Fruit fly (Drosophila melanogaster) whole organism, embryonic: ENCODE measurements around the gene bbg.
A peak's percentile ranks its signal among the peaks of the same experiment; 100 is the strongest.

Experiments used
- ATbp ChIP-seq: fragments of 200-800 bp; sonication (Bioruptor generic); optimal IDR thresholded peaks from 2 replicates; lab custom pipeline; 2017; ENCODE audit warnings: missing biosample characterization, mild to moderate bottlenecking, missing genetic modification characterization, missing genetic modification reagents
- Atf3 ChIP-seq: fragments of 200-800 bp; sonication (Bioruptor generic); optimal IDR thresholded peaks from 3 replicates; lab custom pipeline; 2016; ENCODE audit warnings: missing biosample characterization, missing genetic modification characterization
- CG11085 ChIP-seq: fragments of 200-800 bp; sonication (Bioruptor generic); IDR thresholded peaks from 2 replicates; pipeline ENCODE4 v1.3.6; 2022; ENCODE audit warnings: missing biosample characterization, missing genetic modification characterization
- CG11504 ChIP-seq: fragments of 200-800 bp; sonication (Bioruptor generic); optimal IDR thresholded peaks from 3 replicates; lab custom pipeline; 2019; ENCODE audit warnings: missing biosample characterization, mild to moderate bottlenecking, missing genetic modification characterization, moderate library complexity
- CG14710 ChIP-seq: fragments of 200-800 bp; sonication (Bioruptor generic); optimal IDR thresholded peaks from 3 replicates; lab custom pipeline; 2019; ENCODE audit warnings: missing biosample characterization, mild to moderate bottlenecking, missing genetic modification characterization, moderate library complexity
- CG16813 ChIP-seq: fragments of 200-800 bp; sonication (Bioruptor generic); IDR thresholded peaks from 3 replicates; pipeline ENCODE4 v1.3.6; 2022; ENCODE audit warnings: missing biosample characterization, missing genetic modification characterization; ENCODE audit not compliant: partially characterized antibody
- CG16863 ChIP-seq: fragments of 200-800 bp; sonication (Bioruptor generic); optimal IDR thresholded peaks from 3 replicates; lab custom pipeline; 2016; ENCODE audit warnings: missing biosample characterization, missing genetic modification characterization
- CG17361 ChIP-seq: fragments of 200-800 bp; sonication (Bioruptor generic); IDR thresholded peaks from 3 replicates; pipeline ENCODE4 v1.3.6; 2022; ENCODE audit warnings: missing biosample characterization, missing genetic modification characterization
- CG18262 ChIP-seq: fragments of 200-800 bp; optimal IDR thresholded peaks from 3 replicates; lab custom pipeline; 2019; ENCODE audit warnings: missing biosample characterization, mild to moderate bottlenecking, missing genetic modification characterization, moderate library complexity
- CG2202 ChIP-seq: fragments of 200-800 bp; sonication (Bioruptor generic); optimal IDR thresholded peaks from 2 replicates; lab custom pipeline; 2018; ENCODE audit warnings: missing biosample characterization, mild to moderate bottlenecking, missing genetic modification characterization
- CG2712 ChIP-seq: fragments of 200-800 bp; optimal IDR thresholded peaks from 3 replicates; lab custom pipeline; 2019; ENCODE audit warnings: missing biosample characterization, mild to moderate bottlenecking, missing genetic modification characterization, moderate library complexity
- CG31441 ChIP-seq: fragments of 200-800 bp; sonication (Bioruptor generic); IDR thresholded peaks from 2 replicates; pipeline ENCODE4 v1.3.6; 2022; ENCODE audit warnings: missing biosample characterization, missing genetic modification characterization
- CG34422 ChIP-seq: fragments of 200-800 bp; sonication (Bioruptor generic); IDR thresholded peaks from 3 replicates; pipeline ENCODE4 v1.3.6; 2022; ENCODE audit warnings: missing biosample characterization, missing genetic modification characterization
- CG42726 ChIP-seq: fragments of 200-800 bp; sonication (Bioruptor generic); IDR thresholded peaks from 2 replicates; pipeline ENCODE4 v1.3.6; 2022; ENCODE audit warnings: missing biosample characterization, missing genetic modification characterization; ENCODE audit not compliant: partially characterized antibody
- CG5180 ChIP-seq: fragments of 200-800 bp; sonication (Bioruptor generic); optimal IDR thresholded peaks from 3 replicates; lab custom pipeline; 2017; ENCODE audit warnings: missing biosample characterization, missing genetic modification characterization, mild to moderate bottlenecking, moderate library complexity, missing genetic modification reagents
- D19A ChIP-seq: fragments of 200-800 bp; optimal IDR thresholded peaks from 3 replicates; lab custom pipeline; 2019; ENCODE audit warnings: missing biosample characterization, mild to moderate bottlenecking, missing genetic modification characterization, moderate library complexity
- Hey ChIP-seq: fragments of 200-800 bp; sonication (Bioruptor generic); optimal IDR thresholded peaks from 3 replicates; lab custom pipeline; 2018; ENCODE audit warnings: missing biosample characterization, mild to moderate bottlenecking, missing genetic modification characterization
- MTF-1 ChIP-seq: fragments of 200-800 bp; sonication (Bioruptor generic); optimal IDR thresholded peaks from 2 replicates; lab custom pipeline; 2018; ENCODE audit warnings: missing biosample characterization, mild to moderate bottlenecking, missing genetic modification characterization, borderline replicate concordance
- Max ChIP-seq: fragments of 200-800 bp; sonication (Bioruptor generic); optimal IDR thresholded peaks from 2 replicates; lab custom pipeline; 2016; ENCODE audit warnings: missing biosample characterization, mild to moderate bottlenecking, missing genetic modification characterization
- Oaz ChIP-seq: fragments of 200-800 bp; sonication (Bioruptor generic); IDR thresholded peaks from 2 replicates; pipeline ENCODE4 v1.3.6; 2022; ENCODE audit warnings: missing biosample characterization, missing genetic modification characterization
- Sox100B ChIP-seq: fragments of 200-800 bp; sonication (Bioruptor generic); optimal IDR thresholded peaks from 3 replicates; lab custom pipeline; 2018; ENCODE audit warnings: missing biosample characterization, mild to moderate bottlenecking, missing genetic modification characterization
- Sry-β ChIP-seq: fragments of 200-800 bp; sonication (Bioruptor generic); optimal IDR thresholded peaks from 2 replicates; lab custom pipeline; 2018; ENCODE audit warnings: missing biosample characterization, mild to moderate bottlenecking, missing genetic modification characterization, moderate library complexity
- croc ChIP-seq: fragments of 200-800 bp; sonication (Bioruptor generic); conservative IDR thresholded peaks from 3 replicates; pipeline ENCODE4 v1.3.6; 2022; ENCODE audit warnings: missing biosample characterization, missing genetic modification characterization
- crol ChIP-seq: fragments of 200-800 bp; sonication (Bioruptor generic); IDR thresholded peaks from 2 replicates; pipeline ENCODE4 v1.3.6; 2022; ENCODE audit warnings: missing biosample characterization, missing genetic modification characterization
- dmrt99B ChIP-seq: fragments of 200-800 bp; sonication (Bioruptor generic); optimal IDR thresholded peaks from 2 replicates; lab custom pipeline; 2018; ENCODE audit warnings: missing biosample characterization, mild to moderate bottlenecking, missing genetic modification characterization, moderate library complexity
- gem ChIP-seq: fragments of 200-800 bp; sonication (Bioruptor generic); optimal IDR thresholded peaks from 2 replicates; lab custom pipeline; 2019; ENCODE audit warnings: missing biosample characterization, mild to moderate bottlenecking, missing genetic modification characterization, moderate library complexity
- inv ChIP-seq: fragments of 200-800 bp; sonication (Bioruptor generic); IDR thresholded peaks from 2 replicates; pipeline ENCODE4 v1.3.6; 2022; ENCODE audit warnings: missing biosample characterization, missing genetic modification characterization; ENCODE audit not compliant: partially characterized antibody
- lab ChIP-seq: fragments of 200-800 bp; sonication (Bioruptor generic); optimal IDR thresholded peaks from 3 replicates; lab custom pipeline; 2017; ENCODE audit warnings: missing biosample characterization, missing genetic modification characterization, mild to moderate bottlenecking, moderate library complexity, missing genetic modification reagents
- nmo ChIP-seq: fragments of 200-800 bp; sonication (Bioruptor generic); optimal IDR thresholded peaks from 2 replicates; lab custom pipeline; 2018; ENCODE audit warnings: missing biosample characterization, mild to moderate bottlenecking, missing genetic modification characterization, moderate library complexity
- nom ChIP-seq: fragments of 200-800 bp; sonication (Bioruptor generic); optimal IDR thresholded peaks from 2 replicates; lab custom pipeline; 2017; ENCODE audit warnings: missing biosample characterization, missing genetic modification characterization, mild to moderate bottlenecking, moderate library complexity, missing genetic modification reagents
- oc ChIP-seq: fragments of 200-800 bp; sonication (Bioruptor generic); optimal IDR thresholded peaks from 2 replicates; lab custom pipeline; 2018; ENCODE audit warnings: missing biosample characterization, mild to moderate bottlenecking, missing genetic modification characterization, moderate library complexity
- ranshi ChIP-seq: fragments of 200-800 bp; sonication (Bioruptor generic); IDR thresholded peaks from 2 replicates; pipeline ENCODE4 v1.3.6; 2022; ENCODE audit warnings: missing biosample characterization, missing genetic modification characterization
- row ChIP-seq: fragments of 200-800 bp; sonication (Bioruptor generic); IDR thresholded peaks from 3 replicates; pipeline ENCODE4 v1.3.6; 2022; ENCODE audit warnings: missing biosample characterization, missing genetic modification characterization
- run ChIP-seq: fragments of 200-800 bp; sonication (Bioruptor generic); optimal IDR thresholded peaks from 3 replicates; lab custom pipeline; 2018; ENCODE audit warnings: missing biosample characterization, mild to moderate bottlenecking, missing genetic modification characterization
- ttk ChIP-seq: fragments of 200-800 bp; sonication (Bioruptor generic); IDR thresholded peaks from 2 replicates; pipeline ENCODE4 v2.1.2; 2022; ENCODE audit warnings: missing biosample characterization, missing genetic modification characterization

Gene bbg

DNA sequence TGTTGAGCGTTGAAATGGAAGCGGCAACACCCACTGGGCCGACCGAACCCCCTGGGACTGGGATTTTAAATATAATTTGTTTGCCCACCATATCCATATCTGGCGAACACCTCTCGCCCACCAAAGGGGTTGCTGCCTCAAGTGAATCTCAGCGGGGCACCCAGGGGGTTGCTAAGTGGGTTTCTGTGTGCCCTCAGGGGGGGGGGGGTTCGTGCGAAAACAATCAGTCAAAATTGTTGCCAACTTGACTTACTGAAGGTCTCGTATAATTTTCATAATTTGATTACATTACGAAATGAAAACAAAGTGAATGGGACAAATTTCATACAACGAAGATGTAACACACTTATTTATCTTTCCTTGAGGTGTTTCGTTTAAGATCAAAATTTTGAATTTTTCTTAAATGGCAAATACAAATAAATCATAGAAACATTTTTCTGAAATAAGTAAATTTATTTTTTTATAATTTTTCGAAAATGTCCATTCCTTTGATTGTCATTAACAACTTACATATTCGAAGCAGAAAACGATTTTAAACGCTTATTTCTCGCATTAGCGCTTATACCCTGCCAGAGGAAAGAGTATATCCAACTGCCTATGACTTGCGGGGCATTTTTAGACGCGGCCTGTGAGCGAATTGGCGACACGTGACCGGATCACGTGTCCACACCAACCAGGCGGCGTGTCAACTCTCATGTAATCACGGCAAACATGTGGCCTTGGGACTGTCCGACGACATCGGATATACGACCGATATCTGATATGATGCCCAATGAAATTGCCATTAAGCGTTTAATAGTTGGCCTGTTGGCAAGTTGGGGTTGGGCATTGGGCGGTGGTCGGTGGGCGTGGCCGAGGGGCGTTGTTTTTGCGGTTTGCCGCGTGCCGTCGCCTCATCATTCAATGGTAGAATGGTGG, 33.8 kb upstream of the bbg start:
- TF ChIP-seq CG2712 (tag; lab: Kevin White, UChicago) (peak; percentile 30), CG14710 (tag; lab: Kevin White, UChicago) (peak; percentile 7), run (tag; lab: Kevin White, UChicago) (peak; percentile 18), CG5180 (GFP tag; lab: Kevin White, UChicago) (no peak), Max (GFP tag; lab: Kevin White, UChicago) (no peak), CG31441 (0 out of 2 replicates have a peak, but pooled peaks have one; percentile 33), croc (GFP tag; lab: Robert Waterston, UW) (no peak), CG18262 (tag; lab: Kevin White, UChicago) (peak; percentile 13), CG2202 (no peak), CG16813 (GFP tag; lab: Robert Waterston, UW) (no peak), nmo (GFP tag; lab: Kevin White, UChicago) (peak; percentile 2), CG17361 (GFP tag; lab: Robert Waterston, UW) (peak; percentile 38; the same call in 1 of the 3 replicates), oc (tag; lab: Kevin White, UChicago) (peak; percentile 7), CG34422 (GFP tag; lab: Robert Waterston, UW) (no peak), crol (GFP tag; lab: Robert Waterston, UW) (peak; percentile 62), Sox100B (GFP tag; lab: Kevin White, UChicago) (peak; percentile 1), CG42726 (no peak), row (GFP tag; lab: Robert Waterston, UW) (peak; percentile 22; the same call in 1 of the 3 replicates), ttk (GFP tag; lab: Robert Waterston, UW) (0 out of 2 replicates have a peak, but pooled peaks have one; percentile 17), MTF-1 (no peak), CG11504 (tag; lab: Kevin White, UChicago) (peak; percentile 33), inv (GFP tag; lab: Robert Waterston, UW) (no peak), lab (no peak), ATbp (GFP tag; lab: Kevin White, UChicago) (peak; percentile 6), dmrt99B (peak; percentile 30), ranshi (no peak), gem (tag; lab: Kevin White, UChicago) (peak; percentile 26), Hey (tag; lab: Kevin White, UChicago) (peak; percentile 97), D19A (tag; lab: Kevin White, UChicago) (peak; percentile 95)

DNA sequence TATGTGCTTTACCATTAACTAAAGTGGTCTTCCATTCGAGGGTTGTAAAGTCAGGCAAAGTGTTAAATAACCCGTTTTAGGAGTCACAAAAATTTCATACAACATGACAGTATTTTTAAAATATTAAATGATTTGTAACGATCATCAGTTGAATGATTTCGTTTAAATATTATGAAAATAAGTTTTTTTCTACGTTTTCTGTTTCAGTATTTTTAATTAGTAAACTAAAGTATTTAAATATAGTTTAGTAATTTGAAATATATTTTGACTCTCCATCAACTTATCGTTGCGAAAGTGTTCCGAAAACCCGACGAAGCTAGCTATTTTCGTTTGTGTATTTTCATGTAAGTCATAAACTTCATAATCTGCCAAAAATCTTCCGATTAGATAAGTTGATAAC, 31.1 kb upstream of the bbg start, which contains the start of gene CG42758:
TSS of gene CG42758 (plus strand) at position 301 of the 400 bp plus-strand sequence.
- TF ChIP-seq nom (GFP tag; lab: Kevin White, UChicago) (no peak), Sry-β (GFP tag; lab: Kevin White, UChicago) (no peak), Oaz (no peak), Atf3 (GFP tag; lab: Kevin White, UChicago) (no peak), CG11085 (GFP tag; lab: Robert Waterston, UW) (no peak), CG16863 (GFP tag; lab: Kevin White, UChicago) (no peak)
